Worm (Caenorhabditis elegans): ENCODE data around the gene F40G9.18.

DNA sequence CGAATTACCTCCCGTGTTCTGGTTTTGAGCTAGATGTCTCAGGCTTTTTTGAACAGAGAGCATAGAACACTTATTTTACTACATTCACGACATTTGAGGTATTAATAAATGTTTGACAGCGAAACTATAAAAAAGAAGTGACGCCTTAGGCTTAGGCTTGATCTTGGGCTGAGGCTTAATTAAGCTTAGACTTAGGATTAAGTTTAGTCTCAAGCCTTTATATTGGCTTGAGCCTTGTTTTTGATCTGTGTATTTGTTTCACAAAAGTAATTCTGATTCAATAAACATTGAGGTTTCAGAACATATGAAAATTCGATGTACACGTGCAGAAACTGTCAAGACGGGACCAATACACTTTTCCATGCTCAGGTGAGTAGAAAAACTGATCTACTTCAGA lies 40.3 kb upstream of the F40G9.18 start, which contains the start of gene klp-20:
- no peak for TF ChIP-seq mab-9 (GFP tag; IDR thresholded peaks at IDR 0.05)
- no peak for TF ChIP-seq lsy-2 (tag; optimal IDR thresholded peaks at IDR 0.05)
- no peak for TF ChIP-seq nhr-237 (tag; optimal IDR thresholded peaks at IDR 0.05)
- TF ChIP-seq mdl-1 (tag; optimal IDR thresholded peaks at IDR 0.05): no peak
- no peak for TF ChIP-seq aly-2 (tag; optimal IDR thresholded peaks at IDR 0.05)
- no peak for TF ChIP-seq ces-1 (GFP tag; optimal IDR thresholded peaks at IDR 0.05)
- TF ChIP-seq nhr-11 (tag; optimal IDR thresholded peaks at IDR 0.05): no peak
- no peak for TF ChIP-seq elt-3 (tag; optimal IDR thresholded peaks at IDR 0.05)
- no peak for TF ChIP-seq fkh-8 (tag; optimal IDR thresholded peaks at IDR 0.05)
- no peak for TF ChIP-seq pax-3 (tag; optimal IDR thresholded peaks at IDR 0.05)
- TF ChIP-seq nhr-77 (tag; optimal IDR thresholded peaks at IDR 0.05): no peak

All from whole organism, L1 larva.